Worm (Caenorhabditis elegans): Measurements from ENCODE around the gene ubh-3.
A peak's percentile ranks its signal among the peaks of the same experiment; 100 is the strongest.

Gene ubh-3

DNA sequence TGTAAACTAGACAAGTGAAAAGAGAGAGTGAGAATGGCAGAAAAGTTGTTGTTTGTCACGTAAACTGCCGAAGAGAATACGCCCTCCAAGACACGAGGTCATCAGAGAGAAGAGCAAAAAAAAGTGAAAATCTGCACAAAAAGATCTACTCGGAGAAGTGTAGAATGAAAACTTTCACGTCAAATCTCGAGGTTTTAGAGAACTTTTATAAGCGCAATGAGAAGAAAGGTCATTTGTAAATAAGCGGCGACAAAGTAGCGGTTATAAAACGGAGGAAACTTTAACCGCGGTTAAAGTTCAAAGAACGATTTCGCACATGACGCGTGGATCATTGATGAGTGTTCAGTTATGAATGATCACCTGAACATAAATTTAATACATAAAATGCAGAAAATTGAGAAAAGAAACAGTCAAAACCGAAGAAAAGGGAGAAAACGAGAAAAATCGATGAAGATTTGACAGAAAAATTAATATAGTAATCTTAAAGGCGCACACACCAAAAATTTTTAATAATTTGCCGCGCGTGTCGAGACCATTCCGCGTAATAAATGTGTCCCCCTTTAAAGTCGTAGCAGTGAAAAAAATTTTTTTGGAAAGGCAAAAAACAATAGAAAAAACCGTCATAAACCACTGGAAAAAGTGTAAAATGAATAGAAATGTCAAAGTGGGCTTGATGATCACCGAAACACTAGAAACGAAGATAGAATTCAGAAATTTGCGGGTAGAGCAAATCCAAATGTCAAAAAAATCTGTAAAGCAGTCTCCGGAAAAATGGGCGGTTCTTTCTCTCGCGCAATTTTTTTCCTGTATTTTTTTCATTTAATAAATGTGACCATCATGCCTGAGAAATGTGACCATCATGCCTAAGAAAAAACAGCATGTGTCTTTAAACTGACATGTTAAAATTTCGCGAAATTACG lies 9.0 kb upstream of the ubh-3 start (continued):
- TF ChIP-seq Y116A8C.19 (tag; optimal IDR thresholded peaks at IDR 0.05; ENCODE audit: borderline replicate concordance) (no peak), nhr-85 (tag) (peak; percentile 88), aly-2 (tag; optimal IDR thresholded peaks at IDR 0.05) (no peak), nhr-76 (tag; optimal IDR thresholded peaks at IDR 0.05) (no peak), mab-9 (GFP tag; IDR thresholded peaks at IDR 0.05) (no peak), unc-62 (GFP tag; optimal IDR thresholded peaks at IDR 0.05) (no peak), swsn-7 (tag; optimal IDR thresholded peaks at IDR 0.05) (peak; percentile 27), dsc-1 (tag; optimal IDR thresholded peaks at IDR 0.05) (no peak), mdl-1 (tag; optimal IDR thresholded peaks at IDR 0.05) (peak in 1 of 2 experiments; percentile 80), nhr-20 (tag; optimal IDR thresholded peaks at IDR 0.05) (peak; percentile 55), ces-1 (GFP tag; optimal IDR thresholded peaks at IDR 0.05) (no peak), nhr-77 (tag; optimal IDR thresholded peaks at IDR 0.05) (no peak), zip-4 (GFP tag; optimal IDR thresholded peaks at IDR 0.05) (no peak), ceh-63 (GFP tag; optimal IDR thresholded peaks at IDR 0.05) (no peak), pag-3 (tag; optimal IDR thresholded peaks at IDR 0.05; ENCODE audit: borderline replicate concordance, insufficient read depth) (peak; percentile 77), C04F5.9 (tag; optimal IDR thresholded peaks at IDR 0.05) (no peak), lin-39 (tag; optimal IDR thresholded peaks at IDR 0.05) (no peak), pax-3 (tag; optimal IDR thresholded peaks at IDR 0.05) (no peak), alr-1 (tag; optimal IDR thresholded peaks at IDR 0.05; ENCODE audit: borderline replicate concordance) (no peak), lin-13 (GFP tag; optimal IDR thresholded peaks at IDR 0.05) (peak; percentile 17), tbx-2 (tag; optimal IDR thresholded peaks at IDR 0.05) (peak; percentile 27), nhr-12 (tag; optimal IDR thresholded peaks at IDR 0.05) (no peak), nhr-90 (tag; optimal IDR thresholded peaks at IDR 0.05; ENCODE audit: poor library complexity) (peak; percentile 40), ets-5 (GFP tag; IDR thresholded peaks at IDR 0.05) (no peak), jun-1 (tag; optimal IDR thresholded peaks at IDR 0.05) (no peak), ceh-8 (GFP tag; optimal IDR thresholded peaks at IDR 0.05) (no peak), snpc-4 (tag; optimal IDR thresholded peaks at IDR 0.05) (no peak), lin-15B (tag; optimal IDR thresholded peaks at IDR 0.05) (no peak), unc-30 (tag; optimal IDR thresholded peaks at IDR 0.05) (no peak), fkh-4 (tag; optimal IDR thresholded peaks at IDR 0.05; ENCODE audit: borderline replicate concordance) (no peak), fos-1 (tag; optimal IDR thresholded peaks at IDR 0.05) (no peak), fkh-8 (tag; optimal IDR thresholded peaks at IDR 0.05) (no peak), rnt-1 (tag; optimal IDR thresholded peaks at IDR 0.05) (peak; percentile 52), sup-37 (GFP tag; optimal IDR thresholded peaks at IDR 0.05) (no peak), ceh-90 (tag; optimal IDR thresholded peaks at IDR 0.05) (no peak), pqm-1 (tag; optimal IDR thresholded peaks at IDR 0.05) (no peak), nhr-19 (GFP tag; conservative IDR thresholded peaks at IDR 0.05) (peak; percentile 70), egl-13 (tag; optimal IDR thresholded peaks at IDR 0.05) (no peak), snu-23 (GFP tag; optimal IDR thresholded peaks at IDR 0.05) (peak; percentile 61), lsy-2 (tag; optimal IDR thresholded peaks at IDR 0.05) (peak; percentile 8 to 33), hpl-2 (GFP tag; optimal IDR thresholded peaks at IDR 0.05) (no peak), C16A3.4 (tag; optimal IDR thresholded peaks at IDR 0.05) (peak; percentile 26), ceh-82 (tag; optimal IDR thresholded peaks at IDR 0.05) (no peak), lin-14 (GFP tag; optimal IDR thresholded peaks at IDR 0.05) (peak; percentile 84), nhr-237 (tag; optimal IDR thresholded peaks at IDR 0.05) (no peak)
